Worm (Caenorhabditis elegans) whole organism, late embryonic: ENCODE results near the gene C56E6.7.

Experiments used
- C08G9.2 ChIP-seq: sonication (generic microtip); optimal IDR thresholded peaks from 2 replicates; lab custom pipeline; 2016; ENCODE audit warnings: mild to moderate bottlenecking, missing genetic modification characterization, moderate library complexity, missing compliant biosample characterization
- C38D4.7 ChIP-seq: fragments of 200-800 bp; sonication (Bioruptor generic); optimal IDR thresholded peaks from 2 replicates; lab custom pipeline; 2018; ENCODE audit warnings: mild to moderate bottlenecking, missing genetic modification characterization, moderate library complexity, missing compliant biosample characterization
- F13H6.1 ChIP-seq: sonication (generic microtip); optimal IDR thresholded peaks from 2 replicates; lab custom pipeline; 2016; ENCODE audit warnings: missing genetic modification characterization, missing compliant biosample characterization
- K02D7.2 ChIP-seq: sonication (generic microtip); optimal IDR thresholded peaks from 2 replicates; lab custom pipeline; 2017; ENCODE audit warnings: mild to moderate bottlenecking, missing genetic modification characterization, missing compliant biosample characterization
- K09A11.1 ChIP-seq: sonication (generic microtip); optimal IDR thresholded peaks from 2 replicates; lab custom pipeline; 2017; ENCODE audit warnings: antibody characterized with exemption, mild to moderate bottlenecking, missing genetic modification characterization, missing compliant biosample characterization; ENCODE audit not compliant: insufficient read depth
- T23F11.4 ChIP-seq: fragments of 200-800 bp; sonication (Bioruptor generic); optimal IDR thresholded peaks from 2 replicates; lab custom pipeline; 2018; ENCODE audit warnings: mild to moderate bottlenecking, missing genetic modification characterization, missing compliant biosample characterization
- ceh-14 ChIP-seq: sonication (generic microtip); optimal IDR thresholded peaks from 2 replicates; lab custom pipeline; 2016; ENCODE audit warnings: missing genotype, missing genetic modification characterization, missing compliant biosample characterization
- ceh-19 ChIP-seq: fragments of 200-800 bp; sonication (Bioruptor generic); optimal IDR thresholded peaks from 2 replicates; lab custom pipeline; 2018; ENCODE audit warnings: mild to moderate bottlenecking, missing genetic modification characterization, missing compliant biosample characterization
- ceh-22 ChIP-seq: sonication (generic microtip); optimal IDR thresholded peaks from 2 replicates; lab custom pipeline; 2017; ENCODE audit warnings: missing biosample characterization, missing genetic modification characterization
- ceh-30 ChIP-seq: fragments of 150-350 bp; optimal IDR thresholded peaks from 2 replicates; lab custom pipeline; 2014; ENCODE audit warnings: missing biosample characterization, missing genetic modification characterization
- ceh-31 ChIP-seq: sonication (generic microtip); optimal IDR thresholded peaks from 2 replicates; lab custom pipeline; 2016; ENCODE audit warnings: missing genetic modification characterization, missing compliant biosample characterization
- ceh-34 ChIP-seq: sonication (generic microtip); optimal IDR thresholded peaks from 2 replicates; lab custom pipeline; 2016; ENCODE audit warnings: mild to moderate bottlenecking, missing genetic modification characterization, missing compliant biosample characterization
- ceh-45 ChIP-seq: fragments of 200-800 bp; sonication (Bioruptor generic); IDR thresholded peaks from 2 replicates; pipeline ENCODE4 v1.3.6; 2022; ENCODE audit warnings: missing genetic modification reagents, missing genetic modification characterization, missing compliant biosample characterization
- ceh-48 ChIP-seq: sonication (generic microtip); optimal IDR thresholded peaks from 2 replicates; lab custom pipeline; 2016; ENCODE audit warnings: missing genetic modification characterization, inconsistent platforms, missing compliant biosample characterization
- ceh-9 ChIP-seq: sonication (generic microtip); optimal IDR thresholded peaks from 2 replicates; lab custom pipeline; 2016; ENCODE audit warnings: mild to moderate bottlenecking, missing genetic modification characterization, inconsistent platforms, missing compliant biosample characterization
- che-1 ChIP-seq: sonication (generic microtip); optimal IDR thresholded peaks from 2 replicates; lab custom pipeline; 2016; ENCODE audit warnings: mild to moderate bottlenecking, missing genetic modification characterization, missing compliant biosample characterization
- dmd-4 ChIP-seq: sonication (generic microtip); optimal IDR thresholded peaks from 2 replicates; lab custom pipeline; 2016; ENCODE audit warnings: borderline replicate concordance, missing genetic modification characterization, missing compliant biosample characterization
- elt-2 ChIP-seq: sonication (generic microtip); optimal IDR thresholded peaks from 2 replicates; lab custom pipeline; 2016; ENCODE audit warnings: missing genetic modification reagents, missing genetic modification characterization, missing compliant biosample characterization
- ets-4 ChIP-seq: sonication (generic microtip); optimal IDR thresholded peaks from 2 replicates; lab custom pipeline; 2016; ENCODE audit warnings: missing genetic modification characterization, missing compliant biosample characterization
- fax-1 ChIP-seq: sonication (generic microtip); optimal IDR thresholded peaks from 2 replicates; lab custom pipeline; 2016; ENCODE audit warnings: missing genotype, missing genetic modification characterization, missing compliant biosample characterization
- fkh-10 ChIP-seq: fragments of 150-350 bp; optimal IDR thresholded peaks from 2 replicates; lab custom pipeline; 2014; ENCODE audit warnings: missing biosample characterization, missing genetic modification reagents, missing genetic modification characterization
- fkh-6 ChIP-seq: sonication (generic microtip); optimal IDR thresholded peaks from 2 replicates; lab custom pipeline; 2016; ENCODE audit warnings: missing genetic modification characterization, missing compliant biosample characterization
- gmeb-2 ChIP-seq: sonication (generic microtip); optimal IDR thresholded peaks from 2 replicates; lab custom pipeline; 2016; ENCODE audit warnings: missing genetic modification characterization, inconsistent platforms, missing compliant biosample characterization
- hlh-13 ChIP-seq: fragments of 200-800 bp; sonication (Bioruptor generic); optimal IDR thresholded peaks from 2 replicates; lab custom pipeline; 2018; ENCODE audit warnings: mild to moderate bottlenecking, missing genetic modification characterization, missing compliant biosample characterization
- hlh-15 ChIP-seq: sonication (generic microtip); optimal IDR thresholded peaks from 2 replicates; lab custom pipeline; 2016; ENCODE audit warnings: missing genetic modification characterization, missing compliant biosample characterization
- hlh-6 ChIP-seq: sonication (generic microtip); optimal IDR thresholded peaks from 2 replicates; lab custom pipeline; 2016; ENCODE audit warnings: missing genotype, missing genetic modification characterization, missing compliant biosample characterization
- lin-11 ChIP-seq: fragments of 200-800 bp; sonication (Bioruptor generic); optimal IDR thresholded peaks from 2 replicates; lab custom pipeline; 2018; ENCODE audit warnings: mild to moderate bottlenecking, missing genetic modification characterization, missing compliant biosample characterization
- nhr-11 ChIP-seq: fragments of 150-350 bp; optimal IDR thresholded peaks from 2 replicates; lab custom pipeline; 2014; ENCODE audit warnings: missing biosample characterization, missing genetic modification characterization
- nhr-232 ChIP-seq: sonication (generic microtip); optimal IDR thresholded peaks from 2 replicates; lab custom pipeline; 2016; ENCODE audit warnings: missing genetic modification characterization, missing compliant biosample characterization
- odd-2 ChIP-seq: sonication (generic microtip); optimal IDR thresholded peaks from 2 replicates; lab custom pipeline; 2017; ENCODE audit warnings: antibody characterized with exemption, mild to moderate bottlenecking, missing genetic modification characterization, missing compliant biosample characterization
- pag-3 ChIP-seq: sonication (generic microtip); optimal IDR thresholded peaks from 2 replicates; lab custom pipeline; 2016; ENCODE audit warnings: missing compliant biosample characterization, missing genetic modification characterization, borderline replicate concordance
- pat-9 ChIP-seq: fragments of 200-800 bp; sonication (Bioruptor generic); optimal IDR thresholded peaks from 2 replicates; lab custom pipeline; 2018; ENCODE audit warnings: mild to moderate bottlenecking, missing genetic modification characterization, moderate library complexity, missing compliant biosample characterization
- pha-4 ChIP-seq: fragments of 150-350 bp; optimal IDR thresholded peaks from 2 replicates; lab custom pipeline; 2018; ENCODE audit warnings: missing biosample characterization, missing genetic modification reagents, missing genetic modification characterization
- ref-2 ChIP-seq: sonication (generic microtip); optimal IDR thresholded peaks from 2 replicates; lab custom pipeline; 2016; ENCODE audit warnings: missing genetic modification characterization, missing compliant biosample characterization
- rnt-1 ChIP-seq: sonication (generic microtip); optimal IDR thresholded peaks from 2 replicates; lab custom pipeline; 2016; ENCODE audit warnings: missing genetic modification characterization, missing compliant biosample characterization
- tbx-2 ChIP-seq: sonication (generic microtip); optimal IDR thresholded peaks from 2 replicates; lab custom pipeline; 2016; ENCODE audit warnings: missing genetic modification characterization, missing compliant biosample characterization
- ttx-3 ChIP-seq: sonication (generic microtip); optimal IDR thresholded peaks from 2 replicates; lab custom pipeline; 2016; ENCODE audit warnings: missing genetic modification reagents, missing genetic modification characterization, missing compliant biosample characterization
- unc-42 ChIP-seq: sonication (generic microtip); optimal IDR thresholded peaks from 2 replicates; lab custom pipeline; 2016; ENCODE audit warnings: missing genotype, missing genetic modification characterization, missing compliant biosample characterization
- unc-55 ChIP-seq: sonication (generic microtip); optimal IDR thresholded peaks from 2 replicates; lab custom pipeline; 2017; ENCODE audit warnings: missing biosample characterization, missing genetic modification reagents, missing genetic modification characterization
- unc-86 ChIP-seq: sonication (generic microtip); optimal IDR thresholded peaks from 2 replicates; lab custom pipeline; 2016; ENCODE audit warnings: missing genetic modification characterization, missing compliant biosample characterization
- zip-5 ChIP-seq: sonication (generic microtip); optimal IDR thresholded peaks from 2 replicates; lab custom pipeline; 2016; ENCODE audit warnings: missing genetic modification characterization, missing compliant biosample characterization
- ztf-16 ChIP-seq: sonication (generic microtip); optimal IDR thresholded peaks from 2 replicates; lab custom pipeline; 2017; ENCODE audit warnings: missing genetic modification characterization, missing compliant biosample characterization

The C56E6.7 gene

ce11 chrII:6562203-6562867 lies 46.0 kb downstream of the C56E6.7 start:
- TF ChIP-seq lin-11, result no peak
- no peak for TF ChIP-seq unc-42
- TF ChIP-seq ceh-19, result no peak
- no peak for TF ChIP-seq zip-5
- no peak for TF ChIP-seq ceh-48 (tag; lab: Kevin White, UChicago)
- no peak for TF ChIP-seq gmeb-2 (tag; lab: Kevin White, UChicago)
- no peak for TF ChIP-seq elt-2
- TF ChIP-seq hlh-13 (GFP tag; lab: Kevin White, UChicago), result no peak
- TF ChIP-seq K02D7.2 (tag; lab: Kevin White, UChicago), result no peak
- no peak for TF ChIP-seq fkh-6
- TF ChIP-seq pag-3 (tag; lab: Kevin White, UChicago), result no peak
- no peak for TF ChIP-seq C08G9.2 (tag; lab: Kevin White, UChicago)
- no peak for TF ChIP-seq T23F11.4 (GFP tag; lab: Kevin White, UChicago)
- no peak for TF ChIP-seq C38D4.7 (GFP tag; lab: Kevin White, UChicago)
- no peak for TF ChIP-seq ceh-9
- TF ChIP-seq, all 69 proteins: peak for 0

DNA sequence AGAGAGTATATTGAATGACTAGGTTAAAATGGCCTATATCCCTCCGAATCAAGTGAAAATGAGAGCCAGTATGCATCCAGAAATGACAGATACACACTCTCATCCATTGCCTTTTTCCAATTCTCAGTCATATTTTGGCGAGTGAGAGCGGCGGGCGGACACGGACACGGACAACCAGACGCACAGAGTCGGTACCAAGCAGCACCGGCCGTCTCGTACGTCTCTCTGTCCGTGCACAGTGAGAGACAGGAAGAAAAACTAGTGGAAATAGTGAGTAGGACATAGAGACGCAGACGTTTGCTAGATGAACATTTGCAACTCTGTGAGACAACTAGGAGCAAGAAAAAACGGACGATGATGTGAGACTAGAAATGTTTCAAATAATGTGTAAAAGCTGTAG lies 46.9 kb downstream of the C56E6.7 start:
- TF ChIP-seq fkh-6, result no peak
- peak; percentile 25 for TF ChIP-seq tbx-2
- no peak for TF ChIP-seq nhr-232 (tag; lab: Kevin White, UChicago)
- TF ChIP-seq fkh-10, result no peak
- no peak for TF ChIP-seq odd-2 (tag; lab: Kevin White, UChicago)
- no peak for TF ChIP-seq ttx-3 (tag; lab: Kevin White, UChicago)
- TF ChIP-seq ets-4 (tag; lab: Kevin White, UChicago), result no peak
- TF ChIP-seq ceh-45 (GFP tag; lab: Robert Waterston, UW), result no peak
- TF ChIP-seq unc-86 (tag; lab: Kevin White, UChicago), result no peak
- TF ChIP-seq ceh-30 (tag; lab: Kevin White, UChicago), result no peak
- no peak for TF ChIP-seq T23F11.4 (GFP tag; lab: Kevin White, UChicago)
- TF ChIP-seq nhr-11 (tag; lab: Kevin White, UChicago), result no peak
- no peak for TF ChIP-seq rnt-1 (tag; lab: Kevin White, UChicago)
- no peak for TF ChIP-seq unc-42
- TF ChIP-seq pha-4, result no peak
- no peak for TF ChIP-seq hlh-13 (GFP tag; lab: Kevin White, UChicago)
- TF ChIP-seq F13H6.1 (tag; lab: Kevin White, UChicago), result no peak
- TF ChIP-seq fax-1, result no peak
- TF ChIP-seq hlh-6 (tag; lab: Kevin White, UChicago), result no peak
- TF ChIP-seq ceh-9, result no peak
- TF ChIP-seq ceh-14 (tag; lab: Kevin White, UChicago), result peak; percentile 8
- TF ChIP-seq C38D4.7 (GFP tag; lab: Kevin White, UChicago), result no peak
- peak; percentile 27 for TF ChIP-seq ref-2 (tag; lab: Kevin White, UChicago)
- TF ChIP-seq ceh-31 (tag; lab: Kevin White, UChicago), result no peak
- no peak for TF ChIP-seq ztf-16 (tag; lab: Kevin White, UChicago)
- no peak for TF ChIP-seq K09A11.1 (tag; lab: Kevin White, UChicago)
- TF ChIP-seq pat-9 (tag; lab: Kevin White, UChicago), result no peak
- TF ChIP-seq hlh-15, result no peak
- peak; percentile 55 for TF ChIP-seq unc-55 (GFP tag; lab: Kevin White, UChicago)
- no peak for TF ChIP-seq pag-3 (tag; lab: Kevin White, UChicago)
- no peak for TF ChIP-seq ceh-22 (tag; lab: Kevin White, UChicago)
- TF ChIP-seq dmd-4, result no peak
- no peak for TF ChIP-seq ceh-34 (tag; lab: Kevin White, UChicago)
- TF ChIP-seq che-1 (tag; lab: Kevin White, UChicago), result no peak
- TF ChIP-seq, all 69 proteins: peak for 4
